Fruit fly (Drosophila melanogaster) whole organism, embryonic: ENCODE results near the gene CG32192.
A peak's percentile ranks its signal among the peaks of the same experiment; 100 is the strongest.

Experiments
- Antp ChIP-seq: fragments of 200-800 bp; sonication (Bioruptor generic); optimal IDR thresholded peaks from 3 replicates; lab custom pipeline; 2016; ENCODE audit warnings: missing biosample characterization, missing genetic modification characterization
- B-H1 ChIP-seq: fragments of 200-800 bp; sonication (Bioruptor generic); IDR thresholded peaks from 3 replicates; pipeline ENCODE4 v1.3.6; 2022; ENCODE audit warnings: missing biosample characterization, missing genetic modification characterization
- BEAF-32 ChIP-seq: fragments of 200-800 bp; sonication (Bioruptor generic); optimal IDR thresholded peaks from 3 replicates; lab custom pipeline; 2017; ENCODE audit warnings: missing biosample characterization, missing genetic modification characterization, mild to moderate bottlenecking, moderate library complexity, missing genetic modification reagents
- CG1024 ChIP-seq: fragments of 200-800 bp; sonication (Bioruptor generic); IDR thresholded peaks from 2 replicates; pipeline ENCODE4 v1.3.6; 2022; ENCODE audit warnings: missing biosample characterization, missing genetic modification characterization
- CG10565 ChIP-seq: fragments of 200-800 bp; sonication (Bioruptor generic); optimal IDR thresholded peaks from 3 replicates; lab custom pipeline; 2016; ENCODE audit warnings: missing biosample characterization, mild to moderate bottlenecking, missing genetic modification characterization
- CG11723 ChIP-seq: fragments of 200-800 bp; sonication (Bioruptor generic); optimal IDR thresholded peaks from 2 replicates; lab custom pipeline; 2017; ENCODE audit warnings: missing biosample characterization, mild to moderate bottlenecking, missing genetic modification characterization
- CG12219 ChIP-seq: fragments of 200-800 bp; sonication (Bioruptor generic); optimal IDR thresholded peaks from 3 replicates; lab custom pipeline; 2018; ENCODE audit warnings: missing biosample characterization, mild to moderate bottlenecking, missing genetic modification characterization
- CG13894 ChIP-seq: fragments of 200-800 bp; sonication (Bioruptor generic); optimal IDR thresholded peaks from 3 replicates; lab custom pipeline; 2018; ENCODE audit warnings: missing biosample characterization, mild to moderate bottlenecking, missing genetic modification characterization, moderate library complexity
- CG16779 ChIP-seq: fragments of 200-800 bp; sonication (Bioruptor generic); IDR thresholded peaks from 2 replicates; pipeline ENCODE4 v1.3.6; 2022; ENCODE audit warnings: missing biosample characterization, missing genetic modification characterization
- CG16813 ChIP-seq: fragments of 200-800 bp; sonication (Bioruptor generic); IDR thresholded peaks from 3 replicates; pipeline ENCODE4 v1.3.6; 2022; ENCODE audit warnings: missing biosample characterization, missing genetic modification characterization; ENCODE audit not compliant: partially characterized antibody
- CG17186 ChIP-seq: fragments of 200-800 bp; sonication (Bioruptor generic); optimal IDR thresholded peaks from 3 replicates; lab custom pipeline; 2017; ENCODE audit warnings: missing biosample characterization, missing genetic modification reagents, missing genetic modification characterization
- CG18619 ChIP-seq: fragments of 200-800 bp; sonication (Bioruptor generic); optimal IDR thresholded peaks from 3 replicates; lab custom pipeline; 2017; ENCODE audit warnings: missing biosample characterization, mild to moderate bottlenecking, missing genetic modification characterization
- CG2120 ChIP-seq: fragments of 200-800 bp; sonication (Bioruptor generic); optimal IDR thresholded peaks from 3 replicates; lab custom pipeline; 2016; ENCODE audit warnings: missing biosample characterization, missing genetic modification characterization
- CG2199 ChIP-seq: fragments of 200-800 bp; sonication (Bioruptor generic); IDR thresholded peaks from 3 replicates; pipeline ENCODE4 v1.3.6; 2022; ENCODE audit warnings: missing biosample characterization, missing genetic modification characterization
- CG2889 ChIP-seq: fragments of 200-800 bp; sonication (Bioruptor generic); IDR thresholded peaks from 3 replicates; pipeline ENCODE4 v1.3.6; 2022; ENCODE audit warnings: missing biosample characterization, missing genetic modification characterization
- CG32532 ChIP-seq: fragments of 200-800 bp; sonication (Bioruptor generic); IDR thresholded peaks from 2 replicates; pipeline ENCODE4 v1.3.6; 2022; ENCODE audit warnings: missing biosample characterization, missing genetic modification characterization
- CG43689 ChIP-seq: fragments of 200-800 bp; sonication (Bioruptor generic); IDR thresholded peaks from 2 replicates; pipeline ENCODE4 v1.3.6; 2022; ENCODE audit warnings: missing biosample characterization, missing genetic modification characterization
- CG4730 ChIP-seq: fragments of 200-800 bp; sonication (Bioruptor generic); IDR thresholded peaks from 2 replicates; pipeline ENCODE4 v1.3.6; 2022; ENCODE audit warnings: missing biosample characterization, missing genetic modification characterization
- CG6791 ChIP-seq: fragments of 200-800 bp; sonication (Bioruptor generic); IDR thresholded peaks from 3 replicates; pipeline ENCODE4 v1.3.6; 2022; ENCODE audit warnings: missing biosample characterization, missing genetic modification characterization; ENCODE audit not compliant: partially characterized antibody
- CG8944 ChIP-seq: fragments of 200-800 bp; sonication (Bioruptor generic); optimal IDR thresholded peaks from 3 replicates; lab custom pipeline; 2016; ENCODE audit warnings: missing biosample characterization, missing genetic modification characterization
- D ChIP-seq, 2 experiments: fragments of 200-800 bp in 1 of 2; fragments of >200 bp in 1 of 2; sonication (Bioruptor generic) in 1 of 2; optimal IDR thresholded peaks; 2 replicates in 1 of 2; 3 replicates in 1 of 2; lab custom pipeline; 2017; ENCODE audit warnings: mild to moderate bottlenecking in 1 of 2, missing biosample characterization in 1 of 2, missing genetic modification characterization in 1 of 2, missing genetic modification reagents in 1 of 2
- D19B ChIP-seq: fragments of 200-800 bp; sonication (Bioruptor generic); optimal IDR thresholded peaks from 2 replicates; lab custom pipeline; 2017; ENCODE audit warnings: missing biosample characterization, mild to moderate bottlenecking, missing genetic modification characterization
- Dbx ChIP-seq: fragments of 200-800 bp; sonication (Bioruptor generic); IDR thresholded peaks from 3 replicates; pipeline ENCODE4 v1.3.6; 2022; ENCODE audit warnings: missing biosample characterization, missing genetic modification characterization
- Dll ChIP-seq: fragments of 200-800 bp; sonication (Bioruptor generic); IDR thresholded peaks from 4 replicates; pipeline ENCODE4 v1.3.6; 2022; ENCODE audit warnings: missing biosample characterization, missing genetic modification characterization; ENCODE audit not compliant: partially characterized antibody
- Fer2 ChIP-seq: fragments of 200-800 bp; sonication (Bioruptor generic); optimal IDR thresholded peaks from 2 replicates; lab custom pipeline; 2018; ENCODE audit warnings: missing biosample characterization, mild to moderate bottlenecking, missing genetic modification characterization, moderate library complexity
- H15 ChIP-seq: fragments of 200-800 bp; sonication (Bioruptor generic); IDR thresholded peaks from 3 replicates; pipeline ENCODE4 v1.3.6; 2022; ENCODE audit warnings: missing biosample characterization, missing genetic modification characterization
- Lhr ChIP-seq: fragments of 200-800 bp; sonication (Bioruptor generic); optimal IDR thresholded peaks from 3 replicates; lab custom pipeline; 2017; ENCODE audit warnings: mild to moderate bottlenecking, missing biosample characterization, missing genetic modification reagents, missing genetic modification characterization
- Rfx ChIP-seq: fragments of 200-800 bp; sonication (Bioruptor generic); IDR thresholded peaks from 2 replicates; pipeline ENCODE4 v1.3.6; 2022; ENCODE audit warnings: missing biosample characterization, missing genetic modification characterization
- Sry-δ ChIP-seq: fragments of 200-800 bp; sonication (Bioruptor generic); optimal IDR thresholded peaks from 2 replicates; lab custom pipeline; 2016; ENCODE audit warnings: missing biosample characterization, missing genetic modification characterization
- Ssrp ChIP-seq: fragments of 200-800 bp; sonication (Bioruptor generic); optimal IDR thresholded peaks from 2 replicates; lab custom pipeline; 2018; ENCODE audit warnings: missing biosample characterization, mild to moderate bottlenecking, missing genetic modification characterization, moderate library complexity
- amos ChIP-seq: fragments of 200-800 bp; sonication (Bioruptor generic); IDR thresholded peaks from 2 replicates; pipeline ENCODE4 v1.3.6; 2022; ENCODE audit warnings: missing biosample characterization, missing genetic modification characterization; ENCODE audit not compliant: partially characterized antibody
- ash1 ChIP-seq: fragments of 200-800 bp; sonication (Bioruptor generic); optimal IDR thresholded peaks from 2 replicates; lab custom pipeline; 2018; ENCODE audit warnings: missing biosample characterization, mild to moderate bottlenecking, missing genetic modification characterization
- ato ChIP-seq: fragments of 200-800 bp; sonication (Bioruptor generic); IDR thresholded peaks from 2 replicates; pipeline ENCODE4 v1.3.6; 2022; ENCODE audit warnings: missing biosample characterization, missing genetic modification characterization; ENCODE audit not compliant: partially characterized antibody
- chn ChIP-seq: fragments of 200-800 bp; sonication (Bioruptor generic); optimal IDR thresholded peaks from 2 replicates; lab custom pipeline; 2016; ENCODE audit warnings: missing biosample characterization, missing genetic modification characterization
- disco-r ChIP-seq: fragments of 200-800 bp; sonication (Bioruptor generic); optimal IDR thresholded peaks from 2 replicates; lab custom pipeline; 2016; ENCODE audit warnings: missing biosample characterization, missing genetic modification characterization
- dmrt99B ChIP-seq: fragments of 200-800 bp; sonication (Bioruptor generic); optimal IDR thresholded peaks from 2 replicates; lab custom pipeline; 2018; ENCODE audit warnings: missing biosample characterization, mild to moderate bottlenecking, missing genetic modification characterization, moderate library complexity
- fu2 ChIP-seq: fragments of 200-800 bp; sonication (Bioruptor generic); optimal IDR thresholded peaks from 2 replicates; lab custom pipeline; 2016; ENCODE audit warnings: missing biosample characterization, missing genetic modification characterization
- grn ChIP-seq: fragments of 200-800 bp; sonication (Bioruptor generic); optimal IDR thresholded peaks from 3 replicates; lab custom pipeline; 2017; ENCODE audit warnings: missing biosample characterization, missing genetic modification characterization
- inv ChIP-seq: fragments of 200-800 bp; sonication (Bioruptor generic); IDR thresholded peaks from 2 replicates; pipeline ENCODE4 v1.3.6; 2022; ENCODE audit warnings: missing biosample characterization, missing genetic modification characterization; ENCODE audit not compliant: partially characterized antibody
- lola ChIP-seq, 3 experiments: fragments of >200 bp in 2 of 3; fragments of 200-800 bp in 1 of 3; sonication (Bioruptor generic) in 1 of 3; optimal IDR thresholded peaks; 2 replicates each; lab custom pipeline; 2017 to 2019; ENCODE audit warnings: missing biosample characterization in 3 of 3, missing genetic modification characterization in 3 of 3, mild to moderate bottlenecking in 1 of 3, moderate library complexity in 1 of 3
- odd ChIP-seq: fragments of 200-800 bp; sonication (Bioruptor generic); optimal IDR thresholded peaks from 2 replicates; lab custom pipeline; 2017; ENCODE audit warnings: missing biosample characterization, mild to moderate bottlenecking, missing genetic modification characterization
- pb ChIP-seq: fragments of 200-800 bp; sonication (Bioruptor generic); optimal IDR thresholded peaks from 3 replicates; lab custom pipeline; 2016; ENCODE audit warnings: missing biosample characterization, missing genetic modification characterization
- peb ChIP-seq: fragments of 200-800 bp; sonication (Bioruptor generic); IDR thresholded peaks from 2 replicates; pipeline ENCODE4 v1.3.6; 2022; ENCODE audit warnings: missing biosample characterization, missing genetic modification characterization
- pfk ChIP-seq: fragments of 200-800 bp; sonication (Bioruptor generic); optimal IDR thresholded peaks from 2 replicates; lab custom pipeline; 2018; ENCODE audit warnings: missing biosample characterization, mild to moderate bottlenecking, missing genetic modification characterization, moderate library complexity
- row ChIP-seq: fragments of 200-800 bp; sonication (Bioruptor generic); IDR thresholded peaks from 3 replicates; pipeline ENCODE4 v1.3.6; 2022; ENCODE audit warnings: missing biosample characterization, missing genetic modification characterization
- sqz ChIP-seq: fragments of 200-800 bp; sonication (Bioruptor generic); optimal IDR thresholded peaks from 3 replicates; lab custom pipeline; 2018; ENCODE audit warnings: missing biosample characterization, mild to moderate bottlenecking, missing genetic modification characterization
- tgo ChIP-seq: fragments of 200-800 bp; sonication (Bioruptor generic); IDR thresholded peaks from 3 replicates; pipeline ENCODE4 v1.3.6; 2022; ENCODE audit warnings: missing biosample characterization, missing genetic modification characterization
- vfl ChIP-seq: fragments of 200-800 bp; sonication (Bioruptor generic); optimal IDR thresholded peaks from 2 replicates; lab custom pipeline; 2016; ENCODE audit warnings: missing biosample characterization, missing genetic modification characterization
- yki ChIP-seq: fragments of >200 bp; optimal IDR thresholded peaks from 3 replicates; lab custom pipeline; 2018

The CG32192 gene

dm6 chr3L:18003054-18003871 lies 36.9 kb upstream of the CG32192 start (continued):
- no peak for TF ChIP-seq ash1 (GFP tag; lab: Kevin White, UChicago)
- no peak for TF ChIP-seq yki (lab: Kevin White, UChicago)
- no peak for TF ChIP-seq Dll (GFP tag; lab: Robert Waterston, UW)
- no peak for TF ChIP-seq Sry-δ
- peak; percentile 78 for TF ChIP-seq row (GFP tag; lab: Robert Waterston, UW)
- no peak for TF ChIP-seq H15
- TF ChIP-seq grn (GFP tag; lab: Kevin White, UChicago), result peak; percentile 42
- peak; percentile 32 for TF ChIP-seq sqz (GFP tag; lab: Kevin White, UChicago)
- TF ChIP-seq Lhr (GFP tag; lab: Kevin White, UChicago), result no peak
- no peak for TF ChIP-seq ato (GFP tag; lab: Robert Waterston, UW)
- TF ChIP-seq CG2199, result 0 out of 3 replicates have a peak, but pooled peaks have one; percentile 69
- TF ChIP-seq dmrt99B, result peak; percentile 60
- no peak for TF ChIP-seq vfl
- TF ChIP-seq CG18619, result peak; percentile 49
- TF ChIP-seq CG2889 (GFP tag; lab: Robert Waterston, UW), result no peak
- TF ChIP-seq CG1024 (GFP tag; lab: Robert Waterston, UW), result no peak
- TF ChIP-seq CG43689, result no peak
- peak; percentile 37 for TF ChIP-seq D19B (GFP tag; lab: Kevin White, UChicago)
- TF ChIP-seq pfk, result no peak
- peak; percentile 52 for TF ChIP-seq CG13894 (tag; lab: Kevin White, UChicago)
- TF ChIP-seq chn (GFP tag; lab: Kevin White, UChicago), result no peak
- TF ChIP-seq CG11723 (GFP tag; lab: Kevin White, UChicago), result peak; percentile 17
- no peak for TF ChIP-seq CG10565 (GFP tag; lab: Kevin White, UChicago)
- TF ChIP-seq tgo (GFP tag; lab: Robert Waterston, UW), result no peak
- no peak for TF ChIP-seq disco-r
- no peak for TF ChIP-seq CG8944 (GFP tag; lab: Kevin White, UChicago)
- TF ChIP-seq CG16779, result no peak
- no peak for TF ChIP-seq inv (GFP tag; lab: Robert Waterston, UW)
- no peak for TF ChIP-seq CG4730 (GFP tag; lab: Robert Waterston, UW)
- peak; percentile 25 for TF ChIP-seq CG2120 (GFP tag; lab: Kevin White, UChicago)
- TF ChIP-seq Rfx, result peak; percentile 32
- no peak for TF ChIP-seq CG12219 (GFP tag; lab: Kevin White, UChicago)
- no peak for TF ChIP-seq B-H1 (GFP tag; lab: Robert Waterston, UW)
- TF ChIP-seq CG6791 (GFP tag; lab: Robert Waterston, UW), result no peak
- TF ChIP-seq CG16813 (GFP tag; lab: Robert Waterston, UW), result no peak
- TF ChIP-seq amos, result no peak
- no peak for TF ChIP-seq BEAF-32 (GFP tag; lab: Kevin White, UChicago)
- TF ChIP-seq Dbx (GFP tag; lab: Robert Waterston, UW), result peak; percentile 74
- no peak for TF ChIP-seq fu2 (GFP tag; lab: Kevin White, UChicago)
- peak in 1 of 3 experiments; percentile 76 for TF ChIP-seq lola (GFP tag; optimal IDR thresholded peaks at IDR 0.05; lab: Kevin White, UChicago)
- peak; percentile 54 for TF ChIP-seq Fer2
- TF ChIP-seq odd, result no peak
- no peak; the same call in 1 of the 2 replicates for TF ChIP-seq CG32532 (GFP tag; lab: Robert Waterston, UW)
- TF ChIP-seq peb (GFP tag; lab: Robert Waterston, UW), result no peak
- TF ChIP-seq pb (GFP tag; lab: Kevin White, UChicago), result no peak
- TF ChIP-seq Antp (GFP tag; lab: Kevin White, UChicago), result no peak
- no peak for TF ChIP-seq D (optimal IDR thresholded peaks at IDR 0.05; lab: Kevin White, UChicago)
- no peak for TF ChIP-seq D (GFP tag; optimal IDR thresholded peaks at IDR 0.05; lab: Kevin White, UChicago)
- TF ChIP-seq Ssrp (tag; lab: Kevin White, UChicago), result peak; percentile 52
- TF ChIP-seq CG17186 (GFP tag; lab: Kevin White, UChicago), result no peak
